Worm (Caenorhabditis elegans): ENCODE results near the gene tag-124.

DNA sequence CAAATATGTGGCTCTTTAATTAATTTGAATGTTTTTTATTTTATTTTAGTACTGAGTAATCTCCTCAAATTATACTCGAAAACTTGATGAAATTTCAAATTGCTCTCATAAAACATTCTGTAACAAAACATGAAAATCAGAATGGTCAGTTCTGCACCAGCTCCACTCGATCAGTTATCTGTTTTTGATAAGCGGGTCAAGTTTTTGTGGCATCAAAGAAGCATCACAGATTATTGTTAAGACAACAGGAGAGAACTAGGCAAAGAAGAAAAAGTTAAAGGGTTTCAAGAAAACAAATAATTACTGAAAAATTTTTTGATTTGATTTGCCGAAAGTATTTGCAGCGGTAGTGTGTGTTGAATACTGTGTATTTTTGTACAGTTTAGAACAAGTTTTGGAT is 16.0 kb downstream of the tag-124 start:
- no peak for TF ChIP-seq skn-1 (tag; optimal IDR thresholded peaks at IDR 0.05)
- TF ChIP-seq nhr-43 (tag; optimal IDR thresholded peaks at IDR 0.05; ENCODE audit: poor library complexity, severe bottlenecking) = no peak
- no peak for TF ChIP-seq egl-27 (tag; optimal IDR thresholded peaks at IDR 0.05)
- no peak for TF ChIP-seq fkh-10 (GFP tag; optimal IDR thresholded peaks at IDR 0.05)
- TF ChIP-seq nhr-76 (tag; optimal IDR thresholded peaks at IDR 0.05) = no peak
- TF ChIP-seq ztf-4 (tag; optimal IDR thresholded peaks at IDR 0.05) = no peak
- no peak for TF ChIP-seq unc-39 (tag; optimal IDR thresholded peaks at IDR 0.05)
